Fruit fly (Drosophila melanogaster): ENCODE data around the gene sicily.

- TF ChIP-seq Ets98B (GFP tag; IDR thresholded peaks at IDR 0.05) (no peak), CG10348 (GFP tag; IDR thresholded peaks at IDR 0.05) (no peak), rn (GFP tag; IDR thresholded peaks at IDR 0.05) (no peak), EcR (GFP tag; optimal IDR thresholded peaks at IDR 0.05) (no peak), CG12605 (GFP tag; IDR thresholded peaks at IDR 0.05) (no peak), CG4496 (GFP tag; IDR thresholded peaks at IDR 0.05) (no peak), CG8159 (tag; optimal IDR thresholded peaks at IDR 0.05) (no peak), Pif1B (GFP tag; optimal IDR thresholded peaks at IDR 0.05) (no peak)
Observed at dm6 chrX:11895141-11895540, 3.6 kb downstream of the sicily start.

Measured in whole organism, pupa.